Fruit fly (Drosophila melanogaster): Measurements from ENCODE around the gene CG17801.
"Not testable (repeated sequence)": the region's sequence is repeated elsewhere in the genome, so short reads cannot be mapped to it uniquely, and the experiment has no call there.

CG17801 gene

dm6 chr3R:17776952-17777407 is 29.9 kb downstream of the CG17801 start:
- TF ChIP-seq Dfd (GFP tag; optimal IDR thresholded peaks at IDR 0.05) (no peak), h (GFP tag; optimal IDR thresholded peaks at IDR 0.05) (no peak), Hnf4 (GFP tag; optimal IDR thresholded peaks at IDR 0.05) (no peak), HLH106 (tag; optimal IDR thresholded peaks at IDR 0.05) (no peak), ey (GFP tag; optimal IDR thresholded peaks at IDR 0.05) (no peak), Hr78 (GFP tag; optimal IDR thresholded peaks at IDR 0.05) (no peak), dsf (GFP tag; optimal IDR thresholded peaks at IDR 0.05; ENCODE audit: borderline replicate concordance) (no peak), dl (GFP tag; optimal IDR thresholded peaks at IDR 0.05; ENCODE audit: insufficient read depth in 1 of 2, partially characterized antibody in 2 of 2) (no peak), Dif (GFP tag; optimal IDR thresholded peaks at IDR 0.05; ENCODE audit: partially characterized antibody) (no peak), Mio (GFP tag; optimal IDR thresholded peaks at IDR 0.05) (no peak), N (GFP tag; optimal IDR thresholded peaks at IDR 0.05) (no peak)

DNA sequence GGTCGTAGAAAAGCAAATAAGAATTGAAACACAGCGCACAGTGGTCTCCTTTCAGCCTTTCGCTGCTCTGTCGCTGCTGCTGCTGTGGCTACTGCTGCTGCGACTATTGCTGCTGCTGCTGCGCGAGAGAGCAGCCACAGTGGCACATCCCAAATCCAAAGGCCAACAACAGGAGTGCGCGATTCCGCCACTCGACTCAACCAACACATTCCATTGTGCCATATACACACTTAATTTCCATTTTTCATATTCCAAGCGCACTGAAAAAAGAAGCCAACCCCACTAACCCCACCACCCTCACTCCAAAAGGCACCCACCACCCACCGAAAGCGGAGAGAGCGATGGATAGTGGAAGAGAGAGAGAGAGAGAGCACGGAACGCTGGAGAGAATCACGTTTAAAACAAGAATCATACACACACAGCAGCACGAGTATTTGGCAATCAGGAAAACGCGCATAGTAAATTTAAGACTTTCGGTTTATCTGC is 30.7 kb downstream of the CG17801 start:
- TF ChIP-seq Mio (GFP tag; optimal IDR thresholded peaks at IDR 0.05) = no peak

DNA sequence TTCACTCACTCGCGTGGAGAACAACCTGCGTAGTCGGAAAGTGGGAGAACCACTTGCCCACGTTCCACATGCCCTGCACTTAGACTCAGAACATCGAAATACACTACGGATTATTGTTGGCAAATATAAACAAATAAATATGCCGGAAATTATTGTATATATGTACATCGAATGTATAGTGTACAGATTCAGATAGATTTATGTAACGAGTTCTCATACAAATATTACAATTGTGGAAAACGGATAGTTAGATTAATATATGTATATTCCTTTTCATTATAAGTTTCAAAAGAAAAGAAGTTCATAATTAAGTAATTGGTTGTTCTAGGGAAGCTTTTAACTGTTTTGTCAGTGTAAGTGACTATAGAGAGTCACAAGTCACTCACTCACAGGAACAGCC is 32.3 kb downstream of the CG17801 start:
- TF ChIP-seq Dfd (GFP tag; optimal IDR thresholded peaks at IDR 0.05) = no peak
- no peak for TF ChIP-seq h (GFP tag; optimal IDR thresholded peaks at IDR 0.05)
- TF ChIP-seq Abd-B (GFP tag; optimal IDR thresholded peaks at IDR 0.05) = no peak
- no peak for TF ChIP-seq Sp1 (GFP tag; optimal IDR thresholded peaks at IDR 0.05)
- no peak for TF ChIP-seq Jra (GFP tag; optimal IDR thresholded peaks at IDR 0.05)
- no peak for TF ChIP-seq N (GFP tag; optimal IDR thresholded peaks at IDR 0.05)
- no peak for TF ChIP-seq jim (GFP tag; optimal IDR thresholded peaks at IDR 0.05)
- no peak for TF ChIP-seq woc (GFP tag; optimal IDR thresholded peaks at IDR 0.05)
- no peak for TF ChIP-seq dl (GFP tag; optimal IDR thresholded peaks at IDR 0.05; ENCODE audit: insufficient read depth in 1 of 2, partially characterized antibody in 2 of 2)

DNA sequence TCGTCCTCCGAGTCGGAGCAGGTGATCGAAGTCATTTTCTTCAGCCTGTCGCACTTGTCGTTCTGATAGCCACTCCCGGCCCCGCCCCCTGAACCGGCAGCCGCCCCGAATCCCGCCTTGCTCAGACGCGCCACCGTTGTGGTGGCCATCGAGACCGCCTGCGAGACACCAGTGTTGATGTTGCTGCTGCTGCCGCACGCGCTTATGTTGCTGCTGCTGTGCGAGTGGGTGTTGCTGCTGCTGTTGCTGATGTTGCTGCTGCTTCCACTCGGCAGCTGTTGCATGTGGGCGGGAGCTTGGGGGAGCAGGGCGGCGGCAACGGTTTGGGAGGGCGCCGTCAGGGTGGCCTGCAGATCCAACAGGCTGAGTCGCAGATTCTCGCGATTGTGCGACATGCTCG is 33.0 kb downstream of the CG17801 start:
- TF ChIP-seq Dfd (GFP tag; optimal IDR thresholded peaks at IDR 0.05) = peak; percentile 88
- TF ChIP-seq dl (GFP tag; optimal IDR thresholded peaks at IDR 0.05; ENCODE audit: insufficient read depth in 1 of 2, partially characterized antibody in 2 of 2) = no peak

DNA sequence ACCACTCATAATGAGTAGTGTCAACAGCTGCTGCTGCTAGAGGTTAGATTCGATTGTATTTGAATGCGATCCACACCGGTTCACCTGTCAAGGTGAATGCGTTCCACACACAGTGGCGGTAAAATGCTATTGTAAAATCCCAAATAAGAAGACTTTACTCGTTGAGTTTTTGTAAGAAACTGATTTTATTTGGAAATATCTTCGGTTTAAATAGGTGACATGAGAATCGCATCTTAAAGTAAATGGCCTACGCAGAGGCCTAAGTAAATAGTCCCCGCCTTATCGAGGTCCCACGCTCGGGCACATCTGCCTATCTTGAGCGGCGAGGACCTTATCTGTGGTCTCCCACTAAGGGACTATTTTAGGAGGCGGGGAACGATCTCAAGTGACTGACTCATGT is 43.8 kb downstream of the CG17801 start, which contains the start of gene TyrR:
TSS of gene TyrR (minus strand) at position 101 of the 400 bp plus-strand sequence.
- TF ChIP-seq GATAd, tai, N (GFP tag; optimal IDR thresholded peaks at IDR 0.05): not testable (repeated sequence)

- no peak for TF ChIP-seq GATAd (GFP tag; optimal IDR thresholded peaks at IDR 0.05)
- TF ChIP-seq Hr78 (GFP tag; optimal IDR thresholded peaks at IDR 0.05) = no peak
- no peak for TF ChIP-seq foxo (GFP tag; optimal IDR thresholded peaks at IDR 0.05)
- no peak for TF ChIP-seq brk (GFP tag; optimal IDR thresholded peaks at IDR 0.05)
- TF ChIP-seq dsf (GFP tag; optimal IDR thresholded peaks at IDR 0.05; ENCODE audit: borderline replicate concordance) = no peak
- no peak for TF ChIP-seq fru (GFP tag; optimal IDR thresholded peaks at IDR 0.05)
These were observed 44.6 kb downstream of the CG17801 start for dm6 chr3R:17762261-17762660.

- TF ChIP-seq Hnf4 (GFP tag; optimal IDR thresholded peaks at IDR 0.05) (no peak), Rel (GFP tag; optimal IDR thresholded peaks at IDR 0.05) (no peak), Rel (tag; optimal IDR thresholded peaks at IDR 0.05) (peak; percentile 45)
These were observed 47.0 kb downstream of the CG17801 start for dm6 chr3R:17759773-17760476.

DNA sequence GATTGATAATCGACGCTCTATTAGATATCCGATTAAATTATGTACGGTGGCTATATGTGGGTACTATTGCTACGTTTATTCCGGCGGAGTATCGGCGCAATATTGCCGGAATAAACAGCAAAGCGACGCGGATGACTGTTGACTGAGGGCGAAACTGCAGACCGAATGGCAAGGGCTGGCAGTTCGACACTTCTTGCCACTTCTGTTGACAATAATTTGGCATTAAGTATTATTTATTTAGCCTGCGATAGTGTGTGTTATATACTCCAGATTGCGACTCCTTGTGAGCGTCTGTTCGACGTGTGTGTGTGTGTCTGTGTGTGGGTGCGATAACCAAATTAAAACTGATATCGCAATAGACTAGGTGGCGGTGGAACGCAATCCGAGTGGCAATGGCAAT is 48.0 kb downstream of the CG17801 start:
- TF ChIP-seq h (GFP tag; optimal IDR thresholded peaks at IDR 0.05) = no peak
- TF ChIP-seq psq (GFP tag; optimal IDR thresholded peaks at IDR 0.05) = no peak
- no peak for TF ChIP-seq tai (GFP tag; optimal IDR thresholded peaks at IDR 0.05)
- no peak for TF ChIP-seq pan (optimal IDR thresholded peaks at IDR 0.05)
- TF ChIP-seq Vsx2 (GFP tag; optimal IDR thresholded peaks at IDR 0.05; ENCODE audit: partially characterized antibody) = no peak
- TF ChIP-seq fru (GFP tag; optimal IDR thresholded peaks at IDR 0.05) = no peak
